Worm (Caenorhabditis elegans): Measurements from ENCODE around the gene rig-6.

DNA sequence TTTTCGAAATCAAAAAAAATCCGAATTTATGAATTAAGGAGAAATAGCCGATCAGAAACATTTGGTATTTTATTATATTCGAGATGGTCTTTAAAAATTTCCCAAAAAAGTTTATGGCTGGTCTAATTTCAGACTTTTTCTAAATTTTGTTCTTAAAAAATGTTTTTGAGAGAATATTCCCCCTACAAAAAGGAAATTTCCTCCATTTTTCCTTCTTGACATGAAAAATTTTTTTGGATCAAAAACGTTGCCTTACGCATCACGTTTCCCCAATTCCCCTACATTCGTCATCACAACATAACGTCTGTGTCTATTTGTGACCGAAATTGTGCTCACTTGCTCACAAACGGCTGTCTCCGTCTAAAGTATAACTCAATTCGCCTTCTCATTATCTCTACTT is 18.6 kb downstream of the rig-6 start:
- TF ChIP-seq ama-1 (optimal IDR thresholded peaks at IDR 0.05) (no peak), aly-1 (tag; optimal IDR thresholded peaks at IDR 0.05) (no peak), pes-1 (GFP tag; IDR thresholded peaks at IDR 0.05) (no peak), ets-7 (tag; optimal IDR thresholded peaks at IDR 0.05) (no peak)

Measured in whole organism, early embryonic.